Fruit fly (Drosophila melanogaster): ENCODE data around the gene U2af38.

U2af38 gene

dm6 chr2L:297480-298284 is 3.2 kb upstream of the U2af38 start, which contains the start of gene Pi3K21B (continued):
- TF ChIP-seq Xbp1 (GFP tag; optimal IDR thresholded peaks at IDR 0.05), result peak; percentile 95
- peak; percentile 82 for TF ChIP-seq CG16779 (GFP tag; IDR thresholded peaks at IDR 0.05)
- TF ChIP-seq CG17802 (tag; optimal IDR thresholded peaks at IDR 0.05), result peak; percentile 68
- peak; percentile 79 for TF ChIP-seq CG18476 (GFP tag; optimal IDR thresholded peaks at IDR 0.05)
- no peak; the same call in 1 of the 2 replicates for TF ChIP-seq Nf-YA (GFP tag; IDR thresholded peaks at IDR 0.05)
- peak; percentile 82 for TF ChIP-seq Gug (GFP tag; IDR thresholded peaks at IDR 0.05)
- peak; percentile 93 for TF ChIP-seq phol (tag; optimal IDR thresholded peaks at IDR 0.05)
- peak; percentile 99 for TF ChIP-seq CG7928 (GFP tag; optimal IDR thresholded peaks at IDR 0.05)
- peak; percentile 92 for TF ChIP-seq CG11247 (GFP tag; IDR thresholded peaks at IDR 0.05)
- TF ChIP-seq CG7839 (tag; optimal IDR thresholded peaks at IDR 0.05), result peak; percentile 91
- peak; percentile 93 for TF ChIP-seq CG13424 (tag; optimal IDR thresholded peaks at IDR 0.05)
- TF ChIP-seq Hr39 (optimal IDR thresholded peaks at IDR 0.05), result no peak
- TF ChIP-seq CG12299 (tag; optimal IDR thresholded peaks at IDR 0.05), result peak; percentile 79
- TF ChIP-seq HmgZ (tag; optimal IDR thresholded peaks at IDR 0.05), result peak; percentile 87
- TF ChIP-seq CG16813 (GFP tag; IDR thresholded peaks at IDR 0.05; ENCODE audit: partially characterized antibody), result peak; percentile 34; the same call in 1 of the 3 replicates
- peak; percentile 91 for TF ChIP-seq bcd (GFP tag; optimal IDR thresholded peaks at IDR 0.05)
- TF ChIP-seq cg (GFP tag; optimal IDR thresholded peaks at IDR 0.05), result peak; percentile 98
- TF ChIP-seq ATbp (GFP tag; optimal IDR thresholded peaks at IDR 0.05), result peak; percentile 51
- peak; percentile 90 for TF ChIP-seq CG1792 (GFP tag; optimal IDR thresholded peaks at IDR 0.05)
- peak; percentile 90 for TF ChIP-seq pb (GFP tag; optimal IDR thresholded peaks at IDR 0.05)
- TF ChIP-seq danr (GFP tag; IDR thresholded peaks at IDR 0.05), result 0 out of 2 replicates have a peak, but pooled peaks have one; percentile 31
- peak; percentile 88 for TF ChIP-seq Aef1 (GFP tag; IDR thresholded peaks at IDR 0.05)
- TF ChIP-seq Drgx (GFP tag; IDR thresholded peaks at IDR 0.05), result peak; percentile 56
- peak; percentile 73 for TF ChIP-seq emc (GFP tag; optimal IDR thresholded peaks at IDR 0.05)
- TF ChIP-seq CG7963 (GFP tag; IDR thresholded peaks at IDR 0.05; ENCODE audit: partially characterized antibody), result 0 out of 3 replicates have a peak, but pooled peaks have one; percentile 24
- peak; percentile 74 for TF ChIP-seq CG2875 (GFP tag; optimal IDR thresholded peaks at IDR 0.05)
- peak; percentile 71 for TF ChIP-seq Hey (tag; optimal IDR thresholded peaks at IDR 0.05)
- TF ChIP-seq CG3163 (GFP tag; optimal IDR thresholded peaks at IDR 0.05), result peak; percentile 78
- peak; percentile 29 for TF ChIP-seq CG6854 (GFP tag; optimal IDR thresholded peaks at IDR 0.05)
- TF ChIP-seq CG31365 (tag; optimal IDR thresholded peaks at IDR 0.05), result no peak
- peak; percentile 91 for TF ChIP-seq ci (GFP tag; IDR thresholded peaks at IDR 0.05)
- peak; percentile 78 for TF ChIP-seq trh (GFP tag; optimal IDR thresholded peaks at IDR 0.05)
- peak; percentile 75 for TF ChIP-seq CG3838 (GFP tag; optimal IDR thresholded peaks at IDR 0.05)
- TF ChIP-seq H2.0 (GFP tag; IDR thresholded peaks at IDR 0.05), result peak; percentile 84
- peak; percentile 4 for TF ChIP-seq bigmax (GFP tag; optimal IDR thresholded peaks at IDR 0.05)
- TF ChIP-seq CG10462 (GFP tag; optimal IDR thresholded peaks at IDR 0.05), result peak; percentile 75
- peak; percentile 87 for TF ChIP-seq CG9727 (GFP tag; optimal IDR thresholded peaks at IDR 0.05)
- TF ChIP-seq CG8388 (GFP tag; optimal IDR thresholded peaks at IDR 0.05), result peak; percentile 80
- TF ChIP-seq CG12942 (GFP tag; optimal IDR thresholded peaks at IDR 0.05), result peak; percentile 94
- peak; percentile 93 for TF ChIP-seq sob (GFP tag; IDR thresholded peaks at IDR 0.05)
- peak; percentile 84 for TF ChIP-seq CG14014 (GFP tag; IDR thresholded peaks at IDR 0.05)
- TF ChIP-seq CG10321 (GFP tag; IDR thresholded peaks at IDR 0.05), result peak; percentile 20; the same call in 1 of the 2 replicates
- peak; percentile 34; the same call in 1 of the 2 replicates for TF ChIP-seq unc-4 (GFP tag; IDR thresholded peaks at IDR 0.05; ENCODE audit: partially characterized antibody)
- peak; percentile 93 for TF ChIP-seq Hr3 (GFP tag; optimal IDR thresholded peaks at IDR 0.05)
- peak; percentile 58 for TF ChIP-seq Spps (tag; optimal IDR thresholded peaks at IDR 0.05)
- peak; percentile 96 for TF ChIP-seq Rfx (GFP tag; IDR thresholded peaks at IDR 0.05)
- no peak for TF ChIP-seq nerfin-2 (GFP tag; IDR thresholded peaks at IDR 0.05; ENCODE audit: partially characterized antibody)
- TF ChIP-seq gsb-n (tag; optimal IDR thresholded peaks at IDR 0.05), result peak; percentile 82
- peak; percentile 92 for TF ChIP-seq Chrac-16 (GFP tag; optimal IDR thresholded peaks at IDR 0.05)
